Worm (Caenorhabditis elegans) whole organism, L1 larva: ENCODE results near the gene srx-125.

Experiments
- F16B12.6 ChIP-seq: fragments of 150-350 bp; optimal IDR thresholded peaks from 2 replicates; lab custom pipeline; 2014; ENCODE audit warnings: missing biosample characterization, missing genetic modification characterization
- aha-1 ChIP-seq: fragments of 150-350 bp; optimal IDR thresholded peaks from 2 replicates; lab custom pipeline; 2014; ENCODE audit warnings: missing biosample characterization, missing genetic modification characterization
- alr-1 ChIP-seq: fragments of 200-800 bp; sonication (Bioruptor generic); optimal IDR thresholded peaks from 2 replicates; lab custom pipeline; 2018; ENCODE audit warnings: borderline replicate concordance, mild to moderate bottlenecking, missing genetic modification characterization, missing compliant biosample characterization
- ama-1 ChIP-seq: fragments of 150-350 bp; optimal IDR thresholded peaks from 2 replicates; lab custom pipeline; 2014
- blmp-1 ChIP-seq: fragments of 150-350 bp; optimal IDR thresholded peaks from 2 replicates; lab custom pipeline; 2014; ENCODE audit warnings: missing biosample characterization, missing genetic modification characterization
- ceh-63 ChIP-seq: fragments of 200-800 bp; sonication (Bioruptor generic); optimal IDR thresholded peaks from 2 replicates; lab custom pipeline; 2018; ENCODE audit warnings: mild to moderate bottlenecking, missing genetic modification characterization, missing compliant biosample characterization
- ceh-8 ChIP-seq: fragments of 200-800 bp; sonication (Bioruptor generic); optimal IDR thresholded peaks from 2 replicates; lab custom pipeline; 2018; ENCODE audit warnings: mild to moderate bottlenecking, missing genetic modification characterization, moderate library complexity, missing compliant biosample characterization
- ceh-82 ChIP-seq, 3 experiments: fragments of 150-350 bp in 1 of 3; sonication (generic microtip) in 2 of 3; optimal IDR thresholded peaks; 2 replicates each; lab custom pipeline; 2014 to 2017; ENCODE audit warnings: missing biosample characterization in 3 of 3, missing genetic modification characterization in 3 of 3
- dpl-1 ChIP-seq, 3 experiments: fragments of 150-350 bp in 2 of 3; sonication (generic microtip) in 1 of 3; optimal IDR thresholded peaks; 2 replicates each; lab custom pipeline; 2014 to 2017; ENCODE audit warnings: missing biosample characterization in 3 of 3, missing genetic modification characterization in 3 of 3, missing genetic modification reagents in 3 of 3
- dsc-1 ChIP-seq: sonication (generic microtip); optimal IDR thresholded peaks from 2 replicates; lab custom pipeline; 2016; ENCODE audit warnings: mild to moderate bottlenecking, missing genetic modification characterization, missing compliant biosample characterization
- efl-1 ChIP-seq, 4 experiments: fragments of 150-350 bp; optimal IDR thresholded peaks in 3 of 4; peaks in 1 of 4; 1 replicate in 1 of 4; 2 replicates in 3 of 4; lab custom pipeline; 2014; ENCODE audit warnings: missing biosample characterization in 2 of 4, missing genetic modification characterization in 2 of 4, missing genetic modification reagents in 2 of 4
- efl-3 ChIP-seq: fragments of 200-800 bp; sonication (Bioruptor generic); optimal IDR thresholded peaks from 2 replicates; lab custom pipeline; 2018; ENCODE audit warnings: mild to moderate bottlenecking, missing genetic modification characterization, missing compliant biosample characterization
- egl-13 ChIP-seq: sonication (generic microtip); optimal IDR thresholded peaks from 2 replicates; lab custom pipeline; 2016; ENCODE audit warnings: missing genotype, missing genetic modification reagents, missing genetic modification characterization, missing compliant biosample characterization
- elt-2 ChIP-seq: sonication (generic microtip); optimal IDR thresholded peaks from 2 replicates; lab custom pipeline; 2016; ENCODE audit warnings: missing genetic modification characterization, mild to moderate bottlenecking, inconsistent platforms, missing compliant biosample characterization, missing genetic modification reagents
- elt-3 ChIP-seq, 6 experiments: fragments of 150-350 bp in 1 of 6; sonication (generic microtip); optimal IDR thresholded peaks; 2 replicates each; lab custom pipeline; 2017 to 2018; ENCODE audit warnings: missing biosample characterization in 6 of 6, missing genetic modification characterization in 6 of 6, inconsistent platforms in 1 of 6
- fkh-4 ChIP-seq: sonication (generic microtip); optimal IDR thresholded peaks from 2 replicates; lab custom pipeline; 2016; ENCODE audit warnings: missing compliant biosample characterization, missing genetic modification characterization, borderline replicate concordance
- fkh-8 ChIP-seq: sonication (generic microtip); optimal IDR thresholded peaks from 2 replicates; lab custom pipeline; 2016; ENCODE audit warnings: mild to moderate bottlenecking, missing genetic modification characterization, missing compliant biosample characterization
- irx-1 ChIP-seq: sonication (generic microtip); optimal IDR thresholded peaks from 2 replicates; lab custom pipeline; 2016; ENCODE audit warnings: missing genetic modification characterization, missing compliant biosample characterization
- isw-1 ChIP-seq: fragments of 200-800 bp; sonication (Bioruptor generic); IDR thresholded peaks from 2 replicates; pipeline ENCODE4 v1.3.6; 2022; ENCODE audit warnings: missing genetic modification characterization, missing compliant biosample characterization
- lin-13 ChIP-seq: fragments of 150-350 bp; optimal IDR thresholded peaks from 2 replicates; lab custom pipeline; 2014; ENCODE audit warnings: missing biosample characterization, missing genetic modification reagents, missing genetic modification characterization
- lin-14 ChIP-seq: fragments of 200-800 bp; sonication (Bioruptor generic); optimal IDR thresholded peaks from 2 replicates; lab custom pipeline; 2018; ENCODE audit warnings: mild to moderate bottlenecking, missing genetic modification characterization, moderate library complexity, missing compliant biosample characterization
- lin-15B ChIP-seq: fragments of 150-350 bp; sonication (generic microtip); optimal IDR thresholded peaks from 3 replicates; lab custom pipeline; 2014; ENCODE audit warnings: missing biosample characterization, missing genetic modification characterization
- lin-35 ChIP-seq, 2 experiments: fragments of 150-350 bp; optimal IDR thresholded peaks; 2 replicates each; lab custom pipeline; 2014; ENCODE audit warnings: missing biosample characterization in 2 of 2, missing genetic modification characterization in 2 of 2, missing genetic modification reagents in 2 of 2
- lsy-2 ChIP-seq, 2 experiments: fragments of 150-350 bp; optimal IDR thresholded peaks; 2 replicates each; lab custom pipeline; 2014; ENCODE audit warnings: missing biosample characterization in 2 of 2, missing genetic modification characterization in 2 of 2
- mab-9 ChIP-seq: fragments of 200-800 bp; sonication (Bioruptor generic); IDR thresholded peaks from 2 replicates; pipeline ENCODE4 v1.3.6; 2022; ENCODE audit warnings: missing genetic modification reagents, missing genetic modification characterization, missing compliant biosample characterization
- mdl-1 ChIP-seq, 2 experiments: fragments of 150-350 bp; optimal IDR thresholded peaks; 2 replicates each; lab custom pipeline; 2014 to 2017; ENCODE audit warnings: missing biosample characterization in 2 of 2, missing genetic modification characterization in 2 of 2, inconsistent platforms in 1 of 2
- mef-2 ChIP-seq: fragments of 150-350 bp; optimal IDR thresholded peaks from 2 replicates; lab custom pipeline; 2014; ENCODE audit warnings: missing biosample characterization, missing genetic modification characterization
- mep-1 ChIP-seq: fragments of 150-350 bp; optimal IDR thresholded peaks from 2 replicates; lab custom pipeline; 2014; ENCODE audit warnings: missing biosample characterization, missing genetic modification characterization
- nhr-12 ChIP-seq: sonication (generic microtip); optimal IDR thresholded peaks from 2 replicates; lab custom pipeline; 2017; ENCODE audit warnings: missing biosample characterization, missing genetic modification characterization
- nhr-19 ChIP-seq: fragments of 200-800 bp; sonication (Bioruptor generic); conservative IDR thresholded peaks from 2 replicates; pipeline ENCODE4 v1.3.6; 2022; ENCODE audit warnings: missing genetic modification characterization, missing compliant biosample characterization
- nhr-237 ChIP-seq: fragments of 150-350 bp; optimal IDR thresholded peaks from 2 replicates; lab custom pipeline; 2014; ENCODE audit warnings: missing biosample characterization, missing genetic modification characterization
- nhr-47 ChIP-seq: sonication (generic microtip); optimal IDR thresholded peaks from 2 replicates; lab custom pipeline; 2016; ENCODE audit warnings: mild to moderate bottlenecking, missing genetic modification characterization, moderate library complexity, missing compliant biosample characterization
- nhr-76 ChIP-seq: sonication (generic microtip); optimal IDR thresholded peaks from 2 replicates; lab custom pipeline; 2017; ENCODE audit warnings: missing biosample characterization, missing genetic modification characterization
- nhr-77 ChIP-seq: fragments of 150-350 bp; optimal IDR thresholded peaks from 2 replicates; lab custom pipeline; 2014; ENCODE audit warnings: missing biosample characterization, missing genetic modification characterization
- nhr-84 ChIP-seq: sonication (generic microtip); optimal IDR thresholded peaks from 2 replicates; lab custom pipeline; 2017; ENCODE audit warnings: missing biosample characterization, missing genetic modification characterization
- nhr-85 ChIP-seq: sonication (generic microtip); peaks from one replicate; lab custom pipeline; 2016; ENCODE audit warnings: missing genetic modification characterization, inconsistent platforms, missing compliant biosample characterization
- nhr-90 ChIP-seq: sonication (generic microtip); optimal IDR thresholded peaks from 2 replicates; lab custom pipeline; 2016; ENCODE audit warnings: mild to moderate bottlenecking, missing genetic modification characterization, missing compliant biosample characterization; ENCODE audit not compliant: poor library complexity
- pax-3 ChIP-seq: fragments of 200-800 bp; sonication (Bioruptor generic); optimal IDR thresholded peaks from 2 replicates; lab custom pipeline; 2018; ENCODE audit warnings: mild to moderate bottlenecking, missing genetic modification characterization, moderate library complexity, missing compliant biosample characterization
- rnt-1 ChIP-seq: sonication (generic microtip); optimal IDR thresholded peaks from 2 replicates; lab custom pipeline; 2016; ENCODE audit warnings: mild to moderate bottlenecking, missing genetic modification characterization, moderate library complexity, missing compliant biosample characterization
- snu-23 ChIP-seq: sonication (generic microtip); optimal IDR thresholded peaks from 2 replicates; lab custom pipeline; 2016; ENCODE audit warnings: missing genetic modification characterization, missing compliant biosample characterization
- sptf-1 ChIP-seq: fragments of 150-350 bp; optimal IDR thresholded peaks from 2 replicates; lab custom pipeline; 2014; ENCODE audit warnings: missing biosample characterization, missing genetic modification characterization
- swsn-7 ChIP-seq: sonication (generic microtip); optimal IDR thresholded peaks from 2 replicates; lab custom pipeline; 2016; ENCODE audit warnings: missing genetic modification characterization, missing compliant biosample characterization
- tlp-1 ChIP-seq: fragments of 150-350 bp; optimal IDR thresholded peaks from 2 replicates; lab custom pipeline; 2014; ENCODE audit warnings: missing biosample characterization, missing genetic modification characterization
- unc-130 ChIP-seq: fragments of 150-350 bp; optimal IDR thresholded peaks from 2 replicates; lab custom pipeline; 2017; ENCODE audit warnings: missing biosample characterization, missing genetic modification characterization, inconsistent platforms
- unc-30 ChIP-seq: sonication (generic microtip); optimal IDR thresholded peaks from 2 replicates; lab custom pipeline; 2017; ENCODE audit warnings: missing biosample characterization, missing genetic modification characterization
- unc-86 ChIP-seq: sonication (generic microtip); optimal IDR thresholded peaks from 2 replicates; lab custom pipeline; 2016; ENCODE audit warnings: missing genetic modification characterization, missing compliant biosample characterization
- unc-98 ChIP-seq: fragments of 200-800 bp; sonication (Bioruptor generic); IDR thresholded peaks from 2 replicates; pipeline ENCODE4 v1.3.6; 2022; ENCODE audit warnings: missing genetic modification characterization, missing compliant biosample characterization
- zag-1 ChIP-seq: fragments of 150-350 bp; optimal IDR thresholded peaks from 2 replicates; lab custom pipeline; 2014; ENCODE audit warnings: missing biosample characterization, missing genetic modification characterization

srx-125 gene

DNA sequence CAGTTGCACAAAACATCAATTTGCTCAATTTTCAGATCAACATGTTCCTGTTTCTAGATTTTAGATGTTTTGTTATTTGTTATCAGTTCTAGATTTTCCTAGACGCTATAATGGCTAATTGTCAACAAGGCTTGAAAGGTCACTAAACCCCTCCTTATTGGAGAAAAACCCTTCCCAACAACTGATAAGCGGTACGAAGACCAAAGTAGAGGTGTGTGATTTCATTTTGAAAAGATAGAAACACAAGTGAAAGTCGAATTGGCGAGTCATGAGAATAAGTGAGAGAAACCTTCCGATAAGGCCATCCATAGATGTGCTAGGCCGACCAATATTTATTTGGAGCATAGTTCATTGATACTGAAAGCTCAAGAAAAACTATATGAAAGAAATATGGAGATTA is 6.5 kb downstream of the srx-125 start (continued):
- no peak for TF ChIP-seq sptf-1 (tag; lab: Kevin White, UChicago)
- TF ChIP-seq efl-1 (optimal IDR thresholded peaks at IDR 0.05; lab: Kevin White, UChicago): no peak
- TF ChIP-seq efl-1 (GFP tag; optimal IDR thresholded peaks at IDR 0.05 in 1 of 2; lab: Kevin White, UChicago): peak in 1 of 2 experiments; percentile 83
- no peak for TF ChIP-seq nhr-19 (GFP tag; lab: Robert Waterston, UW)
- no peak for TF ChIP-seq unc-130 (tag; lab: Kevin White, UChicago)
- TF ChIP-seq nhr-85 (tag; lab: Kevin White, UChicago): peak; percentile 72
- TF ChIP-seq unc-30 (tag; lab: Kevin White, UChicago): no peak
- no peak for TF ChIP-seq nhr-237
- no peak for TF ChIP-seq zag-1
- TF ChIP-seq lin-35 (GFP tag; optimal IDR thresholded peaks at IDR 0.05; lab: Kevin White, UChicago): peak in 1 of 2 experiments; percentile 47
- no peak for TF ChIP-seq mab-9 (GFP tag; lab: Robert Waterston, UW)
- no peak for TF ChIP-seq mep-1 (tag; lab: Kevin White, UChicago)
- TF ChIP-seq tlp-1 (tag; lab: Kevin White, UChicago): no peak
- no peak for TF ChIP-seq nhr-47 (tag; lab: Kevin White, UChicago)
- TF ChIP-seq ama-1: no peak
- TF ChIP-seq swsn-7 (tag; lab: Kevin White, UChicago): no peak
- no peak for TF ChIP-seq nhr-76 (tag; lab: Kevin White, UChicago)
- no peak for TF ChIP-seq ceh-8 (GFP tag; lab: Kevin White, UChicago)
- TF ChIP-seq ceh-82 (tag; optimal IDR thresholded peaks at IDR 0.05; lab: Kevin White, UChicago): no peak
- TF ChIP-seq mdl-1 (tag; optimal IDR thresholded peaks at IDR 0.05; lab: Kevin White, UChicago): no peak
- peak; percentile 94 for TF ChIP-seq elt-2
- no peak for TF ChIP-seq unc-98 (GFP tag; lab: Robert Waterston, UW)
- no peak for TF ChIP-seq irx-1 (tag; lab: Kevin White, UChicago)
- TF ChIP-seq nhr-90 (tag; lab: Kevin White, UChicago): peak; percentile 52
- TF ChIP-seq dpl-1 (GFP tag; optimal IDR thresholded peaks at IDR 0.05; lab: Kevin White, UChicago): peak in 1 of 3 experiments; percentile 6
- TF ChIP-seq F16B12.6: no peak
- no peak for TF ChIP-seq alr-1
- no peak for TF ChIP-seq nhr-77
- TF ChIP-seq aha-1 (tag; lab: Kevin White, UChicago): no peak
- no peak for TF ChIP-seq egl-13
- TF ChIP-seq ceh-63 (GFP tag; lab: Kevin White, UChicago): no peak
- no peak for TF ChIP-seq fkh-4 (tag; lab: Kevin White, UChicago)
- TF ChIP-seq fkh-8 (tag; lab: Kevin White, UChicago): no peak
- no peak for TF ChIP-seq unc-86 (tag; lab: Kevin White, UChicago)
- TF ChIP-seq isw-1: no peak
- TF ChIP-seq nhr-12: no peak
- peak; percentile 54 for TF ChIP-seq lin-14 (GFP tag; lab: Kevin White, UChicago)
- no peak for TF ChIP-seq efl-3 (GFP tag; lab: Kevin White, UChicago)
- peak in 4 of 6 experiments; percentile 18 to 68 (median 58) for TF ChIP-seq elt-3 (tag; optimal IDR thresholded peaks at IDR 0.05; lab: Kevin White, UChicago)
- TF ChIP-seq pax-3 (tag; lab: Kevin White, UChicago): peak; percentile 20
- no peak for TF ChIP-seq mef-2
- TF ChIP-seq blmp-1 (tag; lab: Kevin White, UChicago): peak; percentile 97
- TF ChIP-seq lsy-2 (tag; optimal IDR thresholded peaks at IDR 0.05; lab: Kevin White, UChicago): peak in 1 of 2 experiments; percentile 39
- no peak for TF ChIP-seq nhr-84 (tag; lab: Kevin White, UChicago)
- TF ChIP-seq lin-13 (GFP tag; lab: Kevin White, UChicago): no peak
- peak; percentile 4 for TF ChIP-seq snu-23 (GFP tag; lab: Kevin White, UChicago)
- no peak for TF ChIP-seq lin-15B (tag; lab: Kevin White, UChicago)
- TF ChIP-seq rnt-1 (tag; lab: Kevin White, UChicago): no peak
- TF ChIP-seq dsc-1 (tag; lab: Kevin White, UChicago): no peak
- TF ChIP-seq, all 84 proteins: peak for 16
